Fruit fly (Drosophila melanogaster) whole organism, embryonic: Measurements from ENCODE around the gene nudC.

Source experiments
- Ada2b ChIP-seq: fragments of 200-800 bp; sonication (Bioruptor generic); IDR thresholded peaks from 2 replicates; pipeline ENCODE4 v1.3.6; 2022; ENCODE audit warnings: missing biosample characterization, missing genetic modification characterization
- Aef1 ChIP-seq: fragments of 200-800 bp; sonication (Bioruptor generic); IDR thresholded peaks from 3 replicates; pipeline ENCODE4 v1.3.6; 2022; ENCODE audit warnings: missing biosample characterization, missing genetic modification characterization
- B-H2 ChIP-seq: fragments of 200-800 bp; sonication (Bioruptor generic); optimal IDR thresholded peaks from 2 replicates; lab custom pipeline; 2018; ENCODE audit warnings: missing biosample characterization, mild to moderate bottlenecking, missing genetic modification characterization
- Bteb2 ChIP-seq: fragments of 200-800 bp; sonication (Bioruptor generic); optimal IDR thresholded peaks from 2 replicates; lab custom pipeline; 2016; ENCODE audit warnings: missing biosample characterization, missing genetic modification characterization
- CG10565 ChIP-seq: fragments of 200-800 bp; sonication (Bioruptor generic); optimal IDR thresholded peaks from 3 replicates; lab custom pipeline; 2016; ENCODE audit warnings: missing biosample characterization, mild to moderate bottlenecking, missing genetic modification characterization
- CG12942 ChIP-seq: fragments of 200-800 bp; sonication (Bioruptor generic); optimal IDR thresholded peaks from 3 replicates; lab custom pipeline; 2016; ENCODE audit warnings: missing biosample characterization, missing genetic modification characterization
- CG1529 ChIP-seq: fragments of 200-800 bp; sonication (Bioruptor generic); optimal IDR thresholded peaks from 3 replicates; lab custom pipeline; 2018; ENCODE audit warnings: missing biosample characterization, missing genetic modification characterization
- CG15479 ChIP-seq: fragments of 200-800 bp; sonication (Bioruptor generic); optimal IDR thresholded peaks from 3 replicates; lab custom pipeline; 2019; ENCODE audit warnings: missing biosample characterization, mild to moderate bottlenecking, missing genetic modification characterization, moderate library complexity
- CG15514 ChIP-seq: fragments of 200-800 bp; sonication (Bioruptor generic); optimal IDR thresholded peaks from 3 replicates; lab custom pipeline; 2017; ENCODE audit warnings: missing biosample characterization, missing genetic modification characterization, mild to moderate bottlenecking, moderate library complexity, missing genetic modification reagents
- CG15696 ChIP-seq: fragments of 200-800 bp; sonication (Bioruptor generic); optimal IDR thresholded peaks from 2 replicates; lab custom pipeline; 2019; ENCODE audit warnings: missing biosample characterization, mild to moderate bottlenecking, missing genetic modification characterization, moderate library complexity
- CG16779 ChIP-seq: fragments of 200-800 bp; sonication (Bioruptor generic); IDR thresholded peaks from 2 replicates; pipeline ENCODE4 v1.3.6; 2022; ENCODE audit warnings: missing biosample characterization, missing genetic modification characterization
- CG18262 ChIP-seq: fragments of 200-800 bp; optimal IDR thresholded peaks from 3 replicates; lab custom pipeline; 2019; ENCODE audit warnings: missing biosample characterization, mild to moderate bottlenecking, missing genetic modification characterization, moderate library complexity
- CG18476 ChIP-seq: fragments of 200-800 bp; sonication (Bioruptor generic); optimal IDR thresholded peaks from 2 replicates; lab custom pipeline; 2016; ENCODE audit warnings: missing biosample characterization, mild to moderate bottlenecking, missing genetic modification characterization
- CG2120 ChIP-seq: fragments of 200-800 bp; sonication (Bioruptor generic); optimal IDR thresholded peaks from 3 replicates; lab custom pipeline; 2016; ENCODE audit warnings: missing biosample characterization, missing genetic modification characterization
- CG34422 ChIP-seq: fragments of 200-800 bp; sonication (Bioruptor generic); IDR thresholded peaks from 3 replicates; pipeline ENCODE4 v1.3.6; 2022; ENCODE audit warnings: missing biosample characterization, missing genetic modification characterization
- CG4617 ChIP-seq: fragments of 200-800 bp; sonication (Bioruptor generic); optimal IDR thresholded peaks from 3 replicates; lab custom pipeline; 2016; ENCODE audit warnings: missing biosample characterization, missing genetic modification characterization, borderline replicate concordance
- CG4707 ChIP-seq: fragments of 200-800 bp; sonication (Bioruptor generic); optimal IDR thresholded peaks from 2 replicates; lab custom pipeline; 2018; ENCODE audit warnings: missing biosample characterization, mild to moderate bottlenecking, missing genetic modification characterization, moderate library complexity
- CG7271 ChIP-seq: fragments of 200-800 bp; sonication (Bioruptor generic); optimal IDR thresholded peaks from 2 replicates; lab custom pipeline; 2018; ENCODE audit warnings: missing biosample characterization, mild to moderate bottlenecking, missing genetic modification characterization, moderate library complexity
- CG7839 ChIP-seq: fragments of 200-800 bp; sonication (Bioruptor generic); optimal IDR thresholded peaks from 3 replicates; lab custom pipeline; 2018; ENCODE audit warnings: missing biosample characterization, mild to moderate bottlenecking, missing genetic modification characterization, moderate library complexity
- CG8290 ChIP-seq, 3 experiments: fragments of 200-800 bp; sonication (Bioruptor generic); optimal IDR thresholded peaks; 2 replicates each; lab custom pipeline; 2016 to 2019; ENCODE audit warnings: missing biosample characterization in 3 of 3, missing genetic modification characterization in 3 of 3, mild to moderate bottlenecking in 2 of 3, moderate library complexity in 1 of 3
- Dref ChIP-seq: fragments of 200-800 bp; sonication (Bioruptor generic); IDR thresholded peaks from 2 replicates; pipeline ENCODE4 v1.3.6; 2022; ENCODE audit warnings: missing biosample characterization, missing genetic modification characterization
- Ets65A ChIP-seq: fragments of 200-800 bp; sonication (Bioruptor generic); peaks from one replicate; lab custom pipeline; 2016; ENCODE audit warnings: missing biosample characterization, missing genetic modification characterization
- Ets97D ChIP-seq: fragments of 200-800 bp; sonication (Bioruptor generic); optimal IDR thresholded peaks from 3 replicates; lab custom pipeline; 2016; ENCODE audit warnings: missing biosample characterization, missing genetic modification characterization
- Neu2 ChIP-seq: fragments of 200-800 bp; sonication (Bioruptor generic); optimal IDR thresholded peaks from 3 replicates; lab custom pipeline; 2016; ENCODE audit warnings: missing biosample characterization, missing genetic modification characterization, borderline replicate concordance
- PHDP ChIP-seq: fragments of 200-800 bp; sonication (Bioruptor generic); optimal IDR thresholded peaks from 3 replicates; lab custom pipeline; 2018; ENCODE audit warnings: missing biosample characterization, mild to moderate bottlenecking, missing genetic modification characterization, moderate library complexity
- Pdp1 ChIP-seq, 2 experiments: fragments of 200-800 bp; sonication (Bioruptor generic); optimal IDR thresholded peaks; 3 replicates each; lab custom pipeline; 2016; ENCODE audit warnings: missing biosample characterization in 2 of 2, missing genetic modification characterization in 2 of 2, mild to moderate bottlenecking in 1 of 2, moderate library complexity in 1 of 2
- Sry-δ ChIP-seq: fragments of 200-800 bp; sonication (Bioruptor generic); optimal IDR thresholded peaks from 2 replicates; lab custom pipeline; 2016; ENCODE audit warnings: missing biosample characterization, missing genetic modification characterization
- Usf ChIP-seq: fragments of 200-800 bp; sonication (Bioruptor generic); optimal IDR thresholded peaks from 2 replicates; lab custom pipeline; 2017; ENCODE audit warnings: missing genotype, missing biosample characterization, missing genetic modification characterization
- cg ChIP-seq: fragments of 200-800 bp; sonication (Bioruptor generic); optimal IDR thresholded peaks from 3 replicates; lab custom pipeline; 2019; ENCODE audit warnings: missing biosample characterization, mild to moderate bottlenecking, missing genetic modification characterization, moderate library complexity
- crol ChIP-seq: fragments of 200-800 bp; sonication (Bioruptor generic); IDR thresholded peaks from 2 replicates; pipeline ENCODE4 v1.3.6; 2022; ENCODE audit warnings: missing biosample characterization, missing genetic modification characterization
- cwo ChIP-seq: fragments of 200-800 bp; sonication (Bioruptor generic); optimal IDR thresholded peaks from 3 replicates; lab custom pipeline; 2017; ENCODE audit warnings: missing biosample characterization, missing genetic modification characterization, mild to moderate bottlenecking, moderate library complexity, missing genetic modification reagents
- fd3F ChIP-seq: fragments of 200-800 bp; sonication (Bioruptor generic); optimal IDR thresholded peaks from 2 replicates; lab custom pipeline; 2018; ENCODE audit warnings: missing biosample characterization, mild to moderate bottlenecking, missing genetic modification characterization, moderate library complexity
- gem ChIP-seq: fragments of 200-800 bp; sonication (Bioruptor generic); optimal IDR thresholded peaks from 2 replicates; lab custom pipeline; 2019; ENCODE audit warnings: missing biosample characterization, mild to moderate bottlenecking, missing genetic modification characterization, moderate library complexity
- gfzf ChIP-seq: fragments of 200-800 bp; sonication (Bioruptor generic); optimal IDR thresholded peaks from 2 replicates; lab custom pipeline; 2016; ENCODE audit warnings: missing biosample characterization, mild to moderate bottlenecking, missing genetic modification characterization, moderate library complexity
- kni ChIP-seq: fragments of 200-800 bp; sonication (Bioruptor generic); optimal IDR thresholded peaks from 3 replicates; lab custom pipeline; 2017; ENCODE audit warnings: mild to moderate bottlenecking, missing biosample characterization, missing genetic modification reagents, missing genetic modification characterization
- lov ChIP-seq, 2 experiments: fragments of 200-800 bp in 1 of 2; fragments of >200 bp in 1 of 2; sonication (Bioruptor generic) in 1 of 2; IDR thresholded peaks in 1 of 2; optimal IDR thresholded peaks in 1 of 2; 2 replicates in 1 of 2; 3 replicates in 1 of 2; pipeline versions ENCODE4 v1.3.6 to Lab custom; 2017 to 2022; ENCODE audit warnings: missing biosample characterization in 1 of 2, missing genetic modification characterization in 1 of 2
- nerfin-2 ChIP-seq: fragments of 200-800 bp; sonication (Bioruptor generic); IDR thresholded peaks from 2 replicates; pipeline ENCODE4 v1.3.6; 2022; ENCODE audit warnings: missing biosample characterization, missing genetic modification characterization; ENCODE audit not compliant: partially characterized antibody
- prd ChIP-seq, 3 experiments: fragments of >200 bp in 2 of 3; fragments of 200-800 bp in 1 of 3; sonication (Bioruptor generic) in 1 of 3; optimal IDR thresholded peaks in 2 of 3; IDR thresholded peaks in 1 of 3; 2 replicates in 2 of 3; 3 replicates in 1 of 3; pipeline versions ENCODE4 v1.3.6 to Lab custom; 2017 to 2022; ENCODE audit warnings: missing biosample characterization in 1 of 3, missing genetic modification characterization in 1 of 3
- row ChIP-seq: fragments of 200-800 bp; sonication (Bioruptor generic); IDR thresholded peaks from 3 replicates; pipeline ENCODE4 v1.3.6; 2022; ENCODE audit warnings: missing biosample characterization, missing genetic modification characterization
- shn ChIP-seq: fragments of 200-800 bp; sonication (Bioruptor generic); optimal IDR thresholded peaks from 3 replicates; lab custom pipeline; 2016; ENCODE audit warnings: missing biosample characterization, missing genetic modification characterization
- slp2 ChIP-seq: fragments of 200-800 bp; sonication (Bioruptor generic); optimal IDR thresholded peaks from 2 replicates; lab custom pipeline; 2016; ENCODE audit warnings: missing biosample characterization, missing genetic modification characterization
- sug ChIP-seq: fragments of 200-800 bp; optimal IDR thresholded peaks from 2 replicates; lab custom pipeline; 2019; ENCODE audit warnings: missing biosample characterization, mild to moderate bottlenecking, missing genetic modification characterization, moderate library complexity
- tio ChIP-seq: fragments of 200-800 bp; sonication (Bioruptor generic); optimal IDR thresholded peaks from 2 replicates; lab custom pipeline; 2017; ENCODE audit warnings: missing biosample characterization, missing genetic modification characterization, inconsistent platforms
- trh ChIP-seq: fragments of 200-800 bp; sonication (Bioruptor generic); optimal IDR thresholded peaks from 2 replicates; lab custom pipeline; 2016; ENCODE audit warnings: missing biosample characterization, missing genetic modification characterization
- usp ChIP-seq: fragments of >200 bp; optimal IDR thresholded peaks from 2 replicates; lab custom pipeline; 2017; ENCODE audit warnings: missing biosample characterization, missing genetic modification characterization
- vfl ChIP-seq: fragments of 200-800 bp; sonication (Bioruptor generic); optimal IDR thresholded peaks from 2 replicates; lab custom pipeline; 2016; ENCODE audit warnings: missing biosample characterization, missing genetic modification characterization

nudC gene

dm6 chr3L:16854387-16855033 is 49.7 kb downstream of the nudC start (continued):
- TF ChIP-seq Pdp1 (GFP tag; optimal IDR thresholded peaks at IDR 0.05; lab: Kevin White, UChicago), result peak in 1 of 2 experiments; percentile 38

DNA sequence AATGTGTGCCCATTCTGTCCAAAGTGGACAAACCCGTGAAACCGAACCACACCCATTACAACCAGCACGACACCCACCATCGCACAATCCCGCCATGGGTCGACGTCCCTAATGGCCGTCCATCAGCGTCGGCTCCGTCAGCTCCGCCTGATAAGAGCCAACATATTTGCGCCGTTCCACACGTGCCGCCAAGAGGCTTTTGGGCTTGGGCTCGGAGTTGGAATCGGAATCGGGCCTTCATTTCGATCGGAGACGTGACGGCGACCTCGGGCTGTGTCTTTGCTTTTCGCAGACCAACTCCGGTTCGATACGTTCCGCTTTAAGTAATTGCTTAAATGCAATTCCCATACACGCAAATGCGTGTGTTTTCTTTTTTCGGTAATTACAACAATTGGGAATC is 50.5 kb downstream of the nudC start:
- TF ChIP-seq tio (GFP tag; lab: Kevin White, UChicago) (no peak), Bteb2 (GFP tag; lab: Kevin White, UChicago) (no peak), prd (optimal IDR thresholded peaks at IDR 0.05; lab: Kevin White, UChicago) (no peak), prd (GFP tag; IDR thresholded peaks at IDR 0.05; lab: Robert Waterston, UW) (no peak), crol (GFP tag; lab: Robert Waterston, UW) (no peak), nerfin-2 (no peak), CG15479 (no peak), CG7839 (tag; lab: Kevin White, UChicago) (no peak), slp2 (no peak), Aef1 (GFP tag; lab: Robert Waterston, UW) (no peak), CG1529 (GFP tag; lab: Kevin White, UChicago) (no peak), Dref (GFP tag; lab: Robert Waterston, UW) (no peak), sug (peak; percentile 24), lov (optimal IDR thresholded peaks at IDR 0.05; lab: Kevin White, UChicago) (no peak), lov (GFP tag; IDR thresholded peaks at IDR 0.05; lab: Robert Waterston, UW) (0 out of 3 replicates have a peak, but pooled peaks have one; percentile 39), B-H2 (GFP tag; lab: Kevin White, UChicago) (no peak), cwo (GFP tag; lab: Kevin White, UChicago) (peak; percentile 88), CG2120 (no peak), fd3F (GFP tag; lab: Kevin White, UChicago) (no peak), CG34422 (GFP tag; lab: Robert Waterston, UW) (peak; percentile 14; the same call in 1 of the 3 replicates), CG4707 (no peak), CG15514 (GFP tag; lab: Kevin White, UChicago) (no peak), CG8290 (GFP tag; optimal IDR thresholded peaks at IDR 0.05; lab: Kevin White, UChicago) (no peak), CG8290 (tag; optimal IDR thresholded peaks at IDR 0.05; lab: Kevin White, UChicago) (no peak), Usf (GFP tag; lab: Kevin White, UChicago) (no peak), kni (GFP tag; lab: Kevin White, UChicago) (peak; percentile 48), cg (GFP tag; lab: Kevin White, UChicago) (no peak), CG4617 (GFP tag; lab: Kevin White, UChicago) (no peak), CG16779 (GFP tag; lab: Robert Waterston, UW) (peak; percentile 47; the same call in 1 of the 2 replicates), Sry-δ (GFP tag; lab: Kevin White, UChicago) (no peak), row (GFP tag; lab: Robert Waterston, UW) (no peak), gem (no peak), Ets65A (GFP tag; lab: Kevin White, UChicago) (peak; percentile 54), CG18262 (tag; lab: Kevin White, UChicago) (no peak), vfl (no peak), CG18476 (GFP tag; lab: Kevin White, UChicago) (no peak), Ada2b (GFP tag; lab: Robert Waterston, UW) (no peak), trh (GFP tag; lab: Kevin White, UChicago) (no peak), CG10565 (GFP tag; lab: Kevin White, UChicago) (no peak), CG12942 (GFP tag; lab: Kevin White, UChicago) (no peak), CG7271 (tag; lab: Kevin White, UChicago) (no peak), PHDP (tag; lab: Kevin White, UChicago) (no peak), gfzf (GFP tag; lab: Kevin White, UChicago) (no peak), Ets97D (no peak), usp (GFP tag; lab: Kevin White, UChicago) (no peak), CG15696 (tag; lab: Kevin White, UChicago) (no peak), shn (no peak), Neu2 (GFP tag; lab: Kevin White, UChicago) (no peak)
